Fruit fly (Drosophila melanogaster) whole organism, embryonic: ENCODE data around the gene mbt.

Experiments used
- ATbp ChIP-seq: fragments of 200-800 bp; sonication (Bioruptor generic); optimal IDR thresholded peaks from 2 replicates; lab custom pipeline; 2017; ENCODE audit warnings: missing biosample characterization, mild to moderate bottlenecking, missing genetic modification characterization, missing genetic modification reagents
- Abd-B ChIP-seq: fragments of 200-800 bp; sonication (Bioruptor generic); optimal IDR thresholded peaks from 2 replicates; lab custom pipeline; 2018; ENCODE audit warnings: missing biosample characterization, mild to moderate bottlenecking, missing genetic modification characterization, moderate library complexity
- Atf-2 ChIP-seq: fragments of 200-800 bp; sonication (Bioruptor generic); optimal IDR thresholded peaks from 2 replicates; lab custom pipeline; 2016; ENCODE audit warnings: missing biosample characterization, missing genetic modification characterization
- Blimp-1 ChIP-seq: fragments of 200-800 bp; sonication (Bioruptor generic); optimal IDR thresholded peaks from 3 replicates; lab custom pipeline; 2018; ENCODE audit warnings: missing biosample characterization, missing genetic modification characterization, mild to moderate bottlenecking, moderate library complexity, missing genetic modification reagents
- CG10147 ChIP-seq: fragments of 200-800 bp; sonication (Bioruptor generic); optimal IDR thresholded peaks from 2 replicates; lab custom pipeline; 2019; ENCODE audit warnings: missing biosample characterization, mild to moderate bottlenecking, missing genetic modification characterization, moderate library complexity
- CG10543 ChIP-seq: fragments of 200-800 bp; sonication (Bioruptor generic); optimal IDR thresholded peaks from 3 replicates; lab custom pipeline; 2017; ENCODE audit warnings: missing biosample characterization, mild to moderate bottlenecking, missing genetic modification characterization, moderate library complexity
- CG12104 ChIP-seq: fragments of 200-800 bp; sonication (Bioruptor generic); optimal IDR thresholded peaks from 3 replicates; lab custom pipeline; 2016; ENCODE audit warnings: missing biosample characterization, missing genetic modification characterization
- CG12769 ChIP-seq: fragments of 200-800 bp; sonication (Bioruptor generic); optimal IDR thresholded peaks from 2 replicates; lab custom pipeline; 2019; ENCODE audit warnings: missing biosample characterization, mild to moderate bottlenecking, missing genetic modification characterization, moderate library complexity
- CG13624 ChIP-seq: fragments of 200-800 bp; sonication (Bioruptor generic); optimal IDR thresholded peaks from 2 replicates; lab custom pipeline; 2016; ENCODE audit warnings: missing biosample characterization, missing genetic modification characterization
- CG1603 ChIP-seq: fragments of 200-800 bp; sonication (Bioruptor generic); optimal IDR thresholded peaks from 2 replicates; lab custom pipeline; 2019; ENCODE audit warnings: missing biosample characterization, mild to moderate bottlenecking, missing genetic modification characterization, moderate library complexity
- CG17359 ChIP-seq: fragments of 200-800 bp; sonication (Bioruptor generic); optimal IDR thresholded peaks from 3 replicates; lab custom pipeline; 2018; ENCODE audit warnings: missing biosample characterization, mild to moderate bottlenecking, missing genetic modification characterization, moderate library complexity
- CG3407 ChIP-seq: fragments of 200-800 bp; sonication (Bioruptor generic); optimal IDR thresholded peaks from 2 replicates; lab custom pipeline; 2018; ENCODE audit warnings: missing biosample characterization, mild to moderate bottlenecking, missing genetic modification characterization
- CG8359 ChIP-seq: fragments of 200-800 bp; sonication (Bioruptor generic); optimal IDR thresholded peaks from 2 replicates; lab custom pipeline; 2017; ENCODE audit warnings: missing biosample characterization, mild to moderate bottlenecking, missing genetic modification characterization, borderline replicate concordance
- CG9932 ChIP-seq: fragments of 200-800 bp; sonication (Bioruptor generic); IDR thresholded peaks from 2 replicates; pipeline ENCODE4 v1.3.6; 2022; ENCODE audit warnings: missing biosample characterization, missing genetic modification characterization
- Dip3 ChIP-seq: fragments of 200-800 bp; sonication (Bioruptor generic); optimal IDR thresholded peaks from 3 replicates; lab custom pipeline; 2016; ENCODE audit warnings: missing biosample characterization, missing genetic modification characterization
- Dll ChIP-seq: fragments of 200-800 bp; sonication (Bioruptor generic); IDR thresholded peaks from 4 replicates; pipeline ENCODE4 v1.3.6; 2022; ENCODE audit warnings: missing biosample characterization, missing genetic modification characterization; ENCODE audit not compliant: partially characterized antibody
- Fer2 ChIP-seq: fragments of 200-800 bp; sonication (Bioruptor generic); optimal IDR thresholded peaks from 2 replicates; lab custom pipeline; 2018; ENCODE audit warnings: missing biosample characterization, mild to moderate bottlenecking, missing genetic modification characterization, moderate library complexity
- HLH3B ChIP-seq: fragments of 200-800 bp; sonication (Bioruptor generic); IDR thresholded peaks from 2 replicates; pipeline ENCODE4 v1.3.6; 2022; ENCODE audit warnings: missing biosample characterization, missing genetic modification characterization
- Hsf ChIP-seq: fragments of 200-800 bp; sonication (Bioruptor generic); optimal IDR thresholded peaks from 3 replicates; lab custom pipeline; 2016; ENCODE audit warnings: missing biosample characterization, missing genetic modification characterization
- Jarid2 ChIP-seq: fragments of 200-800 bp; sonication (Bioruptor generic); optimal IDR thresholded peaks from 3 replicates; lab custom pipeline; 2017; ENCODE audit warnings: mild to moderate bottlenecking, missing biosample characterization, missing genetic modification reagents, missing genetic modification characterization
- Med ChIP-seq: fragments of 200-800 bp; sonication (Bioruptor generic); peaks from one replicate; lab custom pipeline; 2016; ENCODE audit warnings: missing biosample characterization, missing genetic modification characterization, mild to moderate bottlenecking, inconsistent platforms, moderate library complexity
- NC2α ChIP-seq: fragments of 200-800 bp; sonication (Bioruptor generic); optimal IDR thresholded peaks from 2 replicates; lab custom pipeline; 2016; ENCODE audit warnings: missing biosample characterization, missing genetic modification characterization
- Opbp ChIP-seq: fragments of 200-800 bp; sonication (Bioruptor generic); IDR thresholded peaks from 3 replicates; pipeline ENCODE4 v1.3.6; 2022; ENCODE audit warnings: missing biosample characterization, missing genetic modification characterization; ENCODE audit not compliant: partially characterized antibody
- Pdp1 ChIP-seq, 2 experiments: fragments of 200-800 bp; sonication (Bioruptor generic); optimal IDR thresholded peaks; 3 replicates each; lab custom pipeline; 2016; ENCODE audit warnings: missing biosample characterization in 2 of 2, missing genetic modification characterization in 2 of 2, mild to moderate bottlenecking in 1 of 2, moderate library complexity in 1 of 2
- ac ChIP-seq: fragments of 200-800 bp; sonication (Bioruptor generic); optimal IDR thresholded peaks from 3 replicates; lab custom pipeline; 2017; ENCODE audit warnings: missing biosample characterization, mild to moderate bottlenecking, missing genetic modification characterization
- bab2 ChIP-seq: fragments of 200-800 bp; sonication (Bioruptor generic); optimal IDR thresholded peaks from 2 replicates; lab custom pipeline; 2016; ENCODE audit warnings: missing biosample characterization, missing genetic modification characterization
- bbx ChIP-seq: fragments of 200-800 bp; sonication (Bioruptor generic); IDR thresholded peaks from 2 replicates; pipeline ENCODE4 v1.3.6; 2022; ENCODE audit warnings: missing biosample characterization, missing genetic modification characterization; ENCODE audit not compliant: partially characterized antibody
- cg ChIP-seq: fragments of 200-800 bp; sonication (Bioruptor generic); optimal IDR thresholded peaks from 3 replicates; lab custom pipeline; 2019; ENCODE audit warnings: missing biosample characterization, mild to moderate bottlenecking, missing genetic modification characterization, moderate library complexity
- croc ChIP-seq: fragments of 200-800 bp; sonication (Bioruptor generic); conservative IDR thresholded peaks from 3 replicates; pipeline ENCODE4 v1.3.6; 2022; ENCODE audit warnings: missing biosample characterization, missing genetic modification characterization
- cwo ChIP-seq: fragments of 200-800 bp; sonication (Bioruptor generic); optimal IDR thresholded peaks from 3 replicates; lab custom pipeline; 2017; ENCODE audit warnings: missing biosample characterization, missing genetic modification characterization, mild to moderate bottlenecking, moderate library complexity, missing genetic modification reagents
- kni ChIP-seq: fragments of 200-800 bp; sonication (Bioruptor generic); optimal IDR thresholded peaks from 3 replicates; lab custom pipeline; 2017; ENCODE audit warnings: mild to moderate bottlenecking, missing biosample characterization, missing genetic modification reagents, missing genetic modification characterization
- lilli ChIP-seq: fragments of 200-800 bp; sonication (Bioruptor generic); optimal IDR thresholded peaks from 3 replicates; lab custom pipeline; 2016; ENCODE audit warnings: missing biosample characterization, missing genetic modification characterization
- oc ChIP-seq: fragments of 200-800 bp; sonication (Bioruptor generic); optimal IDR thresholded peaks from 2 replicates; lab custom pipeline; 2018; ENCODE audit warnings: missing biosample characterization, mild to moderate bottlenecking, missing genetic modification characterization, moderate library complexity
- pnt ChIP-seq: fragments of 200-800 bp; sonication (Bioruptor generic); optimal IDR thresholded peaks from 3 replicates; lab custom pipeline; 2016; ENCODE audit warnings: missing biosample characterization, missing genetic modification characterization
- sd ChIP-seq: fragments of 200-800 bp; sonication (Bioruptor generic); optimal IDR thresholded peaks from 3 replicates; lab custom pipeline; 2018; ENCODE audit warnings: missing biosample characterization, mild to moderate bottlenecking, missing genetic modification characterization, moderate library complexity
- sens ChIP-seq: fragments of 200-800 bp; sonication (Bioruptor generic); peaks from one replicate; lab custom pipeline; 2016; ENCODE audit warnings: missing biosample characterization, missing genetic modification characterization
- slbo ChIP-seq: fragments of 200-800 bp; sonication (Bioruptor generic); IDR thresholded peaks from 2 replicates; pipeline ENCODE4 v1.3.6; 2022; ENCODE audit warnings: missing biosample characterization, missing genetic modification characterization
- sqz ChIP-seq: fragments of 200-800 bp; sonication (Bioruptor generic); optimal IDR thresholded peaks from 3 replicates; lab custom pipeline; 2018; ENCODE audit warnings: missing biosample characterization, mild to moderate bottlenecking, missing genetic modification characterization
- stc ChIP-seq: fragments of 200-800 bp; sonication (Bioruptor generic); IDR thresholded peaks from 2 replicates; pipeline ENCODE4 v1.3.6; 2022; ENCODE audit warnings: missing biosample characterization, missing genetic modification characterization

The mbt gene

dm6 chrX:16640260-16641100 lies 30.0 kb downstream of the mbt start, which contains the start of the genes SNRPG and mthl1 (continued):
- TF ChIP-seq CG10147 (GFP tag; lab: Kevin White, UChicago) (peak; percentile 76), Hsf (GFP tag; lab: Kevin White, UChicago) (peak; percentile 83), CG17359 (tag; lab: Kevin White, UChicago) (peak; percentile 69), lilli (GFP tag; lab: Kevin White, UChicago) (peak; percentile 55), Fer2 (tag; lab: Kevin White, UChicago) (peak; percentile 66), CG12104 (GFP tag; lab: Kevin White, UChicago) (peak; percentile 54), Opbp (peak; percentile 70), cwo (GFP tag; lab: Kevin White, UChicago) (peak; percentile 35), bbx (GFP tag; lab: Robert Waterston, UW) (peak; percentile 64), CG8359 (no peak), bab2 (GFP tag; lab: Kevin White, UChicago) (peak; percentile 82), CG1603 (tag; lab: Kevin White, UChicago) (peak; percentile 79), Abd-B (GFP tag; lab: Kevin White, UChicago) (peak; percentile 87), pnt (GFP tag; lab: Kevin White, UChicago) (peak; percentile 88), CG9932 (peak; percentile 95)

- TF ChIP-seq Jarid2 = peak; percentile 61
- TF ChIP-seq croc (GFP tag; lab: Robert Waterston, UW) = no peak
- TF ChIP-seq Blimp-1 (GFP tag; lab: Kevin White, UChicago) = peak; percentile 33
- TF ChIP-seq sqz = peak; percentile 6
- TF ChIP-seq Atf-2 (GFP tag; lab: Kevin White, UChicago) = no peak
- TF ChIP-seq ac (GFP tag; lab: Kevin White, UChicago) = peak; percentile 1
- TF ChIP-seq kni (GFP tag; lab: Kevin White, UChicago) = peak; percentile 59
- peak; percentile 27 for TF ChIP-seq ATbp (GFP tag; lab: Kevin White, UChicago)
Observed at dm6 chrX:16641101-16641420, 30.6 kb downstream of the mbt start.

dm6 chrX:16643363-16643946 lies 33.0 kb downstream of the mbt start:
- TF ChIP-seq stc (GFP tag; lab: Robert Waterston, UW) = peak; percentile 26; the same call in 1 of the 2 replicates
- peak; percentile 24 for TF ChIP-seq cg (GFP tag; lab: Kevin White, UChicago)
- peak; percentile 70 for TF ChIP-seq oc
- peak; percentile 6; the same call in 1 of the 2 replicates for TF ChIP-seq slbo
- peak; percentile 35 for TF ChIP-seq Med
- peak in 1 of 2 experiments; percentile 70 for TF ChIP-seq Pdp1 (GFP tag; optimal IDR thresholded peaks at IDR 0.05; lab: Kevin White, UChicago)
- TF ChIP-seq sens = peak; percentile 78
- TF ChIP-seq CG10543 (GFP tag; lab: Kevin White, UChicago) = peak; percentile 16
- TF ChIP-seq NC2α (GFP tag; lab: Kevin White, UChicago) = no peak
- TF ChIP-seq CG13624 (GFP tag; lab: Kevin White, UChicago) = no peak
- no peak for TF ChIP-seq Dip3 (GFP tag; lab: Kevin White, UChicago)
- TF ChIP-seq CG3407 (GFP tag; lab: Kevin White, UChicago) = no peak
- TF ChIP-seq ATbp (GFP tag; lab: Kevin White, UChicago) = peak; percentile 39
- TF ChIP-seq HLH3B (GFP tag; lab: Robert Waterston, UW) = 0 out of 2 replicates have a peak, but pooled peaks have one; percentile 16
- TF ChIP-seq Dll (GFP tag; lab: Robert Waterston, UW) = no peak
- peak; percentile 50 for TF ChIP-seq sd (tag; lab: Kevin White, UChicago)
- peak; percentile 7 for TF ChIP-seq CG12769 (tag; lab: Kevin White, UChicago)
